Fruit fly (Drosophila melanogaster) Kc167 (cell line): Measurements from ENCODE around the gene CG8852.

Experiments used
- Myc ChIP-seq: fragments of >200 bp; optimal IDR thresholded peaks from 2 replicates; lab custom pipeline; 2017; ENCODE audit warnings: missing external identifiers
- Sin3A ChIP-seq: fragments of >200 bp; optimal IDR thresholded peaks from 2 replicates; lab custom pipeline; 2018; ENCODE audit warnings: missing external identifiers
- h ChIP-seq: fragments of >200 bp; optimal IDR thresholded peaks from 3 replicates; lab custom pipeline; 2018; ENCODE audit warnings: missing external identifiers
- insv ChIP-seq: fragments of >200 bp; optimal IDR thresholded peaks from 3 replicates; lab custom pipeline; 2018; ENCODE audit warnings: missing external identifiers
- psq ChIP-seq: fragments of >200 bp; optimal IDR thresholded peaks from 2 replicates; lab custom pipeline; 2017; ENCODE audit warnings: missing external identifiers
- ttk ChIP-seq: sonication (Bioruptor generic); optimal IDR thresholded peaks from 2 replicates; lab custom pipeline; 2017; ENCODE audit warnings: missing external identifiers

DNA sequence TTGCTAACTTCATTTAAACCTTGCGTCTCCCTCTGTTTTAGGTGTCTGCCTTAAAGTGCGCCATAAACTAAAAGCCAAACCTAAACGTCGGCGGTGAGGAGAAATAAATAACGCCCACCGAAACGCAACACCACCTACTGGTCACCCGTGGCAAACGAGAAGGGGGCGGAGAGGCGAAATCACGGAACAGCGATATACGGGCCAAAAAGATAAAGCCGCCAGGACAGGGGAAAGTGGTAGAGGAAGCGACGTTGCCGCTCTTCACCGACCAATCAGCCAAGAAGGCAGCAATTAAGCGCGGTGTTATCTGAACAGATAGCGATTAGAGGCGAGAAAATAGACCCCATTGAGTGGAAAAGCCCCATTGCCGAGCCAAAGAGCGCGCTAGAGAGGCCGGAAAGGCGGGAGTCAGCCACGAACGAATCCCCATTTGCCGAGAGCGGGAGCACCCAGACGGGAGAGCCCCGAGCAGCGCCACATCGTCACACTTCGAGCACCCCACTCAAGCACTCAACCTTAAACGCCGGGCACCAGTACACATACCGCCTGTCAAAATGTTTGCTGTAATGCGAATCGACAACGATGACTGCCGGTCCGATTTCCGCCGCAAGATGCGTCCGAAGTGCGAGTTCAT lies 20.2 kb downstream of the CG8852 start:
- TF ChIP-seq insv, result no peak
- no peak for TF ChIP-seq Myc (lab: Kevin White, UChicago)
- TF ChIP-seq psq, result no peak
- TF ChIP-seq ttk (lab: Kevin White, UChicago), result no peak
- no peak for TF ChIP-seq h (lab: Kevin White, UChicago)
- TF ChIP-seq Sin3A (lab: Kevin White, UChicago), result no peak
